Fruit fly (Drosophila melanogaster) whole organism, embryonic: Measurements from ENCODE around the gene Taf8.
A peak's percentile ranks its signal among the peaks of the same experiment; 100 is the strongest.

Source experiments
- ATbp ChIP-seq: fragments of 200-800 bp; sonication (Bioruptor generic); optimal IDR thresholded peaks from 2 replicates; lab custom pipeline; 2017; ENCODE audit warnings: missing biosample characterization, mild to moderate bottlenecking, missing genetic modification characterization, missing genetic modification reagents
- Asciz ChIP-seq: fragments of 200-800 bp; sonication (Bioruptor generic); optimal IDR thresholded peaks from 2 replicates; lab custom pipeline; 2017; ENCODE audit warnings: missing biosample characterization, mild to moderate bottlenecking, missing genetic modification characterization, missing genetic modification reagents
- BEAF-32 ChIP-seq: fragments of 200-800 bp; sonication (Bioruptor generic); optimal IDR thresholded peaks from 3 replicates; lab custom pipeline; 2017; ENCODE audit warnings: missing biosample characterization, missing genetic modification characterization, mild to moderate bottlenecking, moderate library complexity, missing genetic modification reagents
- Bgb ChIP-seq: fragments of 200-800 bp; sonication (Bioruptor generic); IDR thresholded peaks from 2 replicates; pipeline ENCODE4 v1.3.6; 2022; ENCODE audit warnings: missing biosample characterization, missing genetic modification characterization; ENCODE audit not compliant: partially characterized antibody
- CG13775 ChIP-seq: fragments of 200-800 bp; sonication (Bioruptor generic); optimal IDR thresholded peaks from 3 replicates; lab custom pipeline; 2017; ENCODE audit warnings: missing biosample characterization, mild to moderate bottlenecking, missing genetic modification characterization
- CG14860 ChIP-seq: fragments of 200-800 bp; sonication (Bioruptor generic); IDR thresholded peaks from 3 replicates; pipeline ENCODE4 v1.3.6; 2022; ENCODE audit warnings: missing biosample characterization, missing genetic modification characterization; ENCODE audit not compliant: partially characterized antibody
- CG16813 ChIP-seq: fragments of 200-800 bp; sonication (Bioruptor generic); IDR thresholded peaks from 3 replicates; pipeline ENCODE4 v1.3.6; 2022; ENCODE audit warnings: missing biosample characterization, missing genetic modification characterization; ENCODE audit not compliant: partially characterized antibody
- CG17186 ChIP-seq: fragments of 200-800 bp; sonication (Bioruptor generic); optimal IDR thresholded peaks from 3 replicates; lab custom pipeline; 2017; ENCODE audit warnings: missing biosample characterization, missing genetic modification reagents, missing genetic modification characterization
- CG17829 ChIP-seq: fragments of 200-800 bp; optimal IDR thresholded peaks from 2 replicates; lab custom pipeline; 2019; ENCODE audit warnings: missing biosample characterization, mild to moderate bottlenecking, missing genetic modification characterization, moderate library complexity
- CG3726 ChIP-seq: fragments of 200-800 bp; sonication (Bioruptor generic); IDR thresholded peaks from 3 replicates; pipeline ENCODE4, ENCODE4 v1.3.6; 2022; ENCODE audit warnings: missing biosample characterization, missing genetic modification characterization
- CG3995 ChIP-seq: fragments of 200-800 bp; sonication (Bioruptor generic); optimal IDR thresholded peaks from 3 replicates; lab custom pipeline; 2016; ENCODE audit warnings: missing biosample characterization, missing genetic modification characterization
- CG4707 ChIP-seq: fragments of 200-800 bp; sonication (Bioruptor generic); optimal IDR thresholded peaks from 2 replicates; lab custom pipeline; 2018; ENCODE audit warnings: missing biosample characterization, mild to moderate bottlenecking, missing genetic modification characterization, moderate library complexity
- CG6813 ChIP-seq: fragments of 200-800 bp; sonication (Bioruptor generic); optimal IDR thresholded peaks from 2 replicates; lab custom pipeline; 2017; ENCODE audit warnings: missing biosample characterization, missing genetic modification characterization, mild to moderate bottlenecking, moderate library complexity, missing genetic modification reagents
- CG7928 ChIP-seq: fragments of 200-800 bp; sonication (Bioruptor generic); optimal IDR thresholded peaks from 2 replicates; lab custom pipeline; 2017; ENCODE audit warnings: missing biosample characterization, mild to moderate bottlenecking, missing genetic modification characterization
- CG8478 ChIP-seq: fragments of >200 bp; optimal IDR thresholded peaks from 2 replicates; lab custom pipeline; 2018
- CG9437 ChIP-seq: fragments of 200-800 bp; sonication (Bioruptor generic); optimal IDR thresholded peaks from 2 replicates; lab custom pipeline; 2018; ENCODE audit warnings: missing biosample characterization, mild to moderate bottlenecking, missing genetic modification characterization
- CG9797 ChIP-seq: fragments of 200-800 bp; sonication (Bioruptor generic); optimal IDR thresholded peaks from 3 replicates; lab custom pipeline; 2018; ENCODE audit warnings: missing biosample characterization, mild to moderate bottlenecking, missing genetic modification characterization
- CG9932 ChIP-seq: fragments of 200-800 bp; sonication (Bioruptor generic); IDR thresholded peaks from 2 replicates; pipeline ENCODE4 v1.3.6; 2022; ENCODE audit warnings: missing biosample characterization, missing genetic modification characterization
- Deaf1 ChIP-seq: fragments of 200-800 bp; optimal IDR thresholded peaks from 3 replicates; lab custom pipeline; 2019; ENCODE audit warnings: missing biosample characterization, mild to moderate bottlenecking, missing genetic modification characterization, moderate library complexity
- HLH4C ChIP-seq: fragments of 200-800 bp; sonication (Bioruptor generic); IDR thresholded peaks from 3 replicates; pipeline ENCODE4 v1.3.6; 2022; ENCODE audit warnings: missing biosample characterization, missing genetic modification characterization; ENCODE audit not compliant: partially characterized antibody
- MESR4 ChIP-seq: fragments of 200-800 bp; sonication (Bioruptor generic); optimal IDR thresholded peaks from 2 replicates; lab custom pipeline; 2018; ENCODE audit warnings: missing biosample characterization, mild to moderate bottlenecking, missing genetic modification characterization, moderate library complexity
- NC2α ChIP-seq: fragments of 200-800 bp; sonication (Bioruptor generic); optimal IDR thresholded peaks from 2 replicates; lab custom pipeline; 2016; ENCODE audit warnings: missing biosample characterization, missing genetic modification characterization
- Neu2 ChIP-seq: fragments of 200-800 bp; sonication (Bioruptor generic); optimal IDR thresholded peaks from 3 replicates; lab custom pipeline; 2016; ENCODE audit warnings: missing biosample characterization, missing genetic modification characterization, borderline replicate concordance
- PHDP ChIP-seq: fragments of 200-800 bp; sonication (Bioruptor generic); optimal IDR thresholded peaks from 3 replicates; lab custom pipeline; 2018; ENCODE audit warnings: missing biosample characterization, mild to moderate bottlenecking, missing genetic modification characterization, moderate library complexity
- Pdp1 ChIP-seq, 2 experiments: fragments of 200-800 bp; sonication (Bioruptor generic); optimal IDR thresholded peaks; 3 replicates each; lab custom pipeline; 2016; ENCODE audit warnings: missing biosample characterization in 2 of 2, missing genetic modification characterization in 2 of 2, mild to moderate bottlenecking in 1 of 2, moderate library complexity in 1 of 2
- Scr ChIP-seq: fragments of 200-800 bp; sonication (Bioruptor generic); IDR thresholded peaks from 2 replicates; pipeline ENCODE4 v1.3.6; 2022; ENCODE audit warnings: missing biosample characterization, missing genetic modification characterization; ENCODE audit not compliant: partially characterized antibody
- Trl ChIP-seq, 3 experiments: fragments of >200 bp in 2 of 3; fragments of 200-800 bp in 1 of 3; sonication (Bioruptor generic) in 1 of 3; optimal IDR thresholded peaks; 2 replicates in 1 of 3; 3 replicates in 2 of 3; lab custom pipeline; 2016 to 2017; ENCODE audit warnings: missing biosample characterization in 1 of 3, missing genetic modification characterization in 1 of 3
- YL-1 ChIP-seq: fragments of 200-800 bp; sonication (Bioruptor generic); optimal IDR thresholded peaks from 3 replicates; lab custom pipeline; 2017; ENCODE audit warnings: missing biosample characterization, mild to moderate bottlenecking, missing genetic modification characterization
- ap ChIP-seq: fragments of 200-800 bp; sonication (Bioruptor generic); IDR thresholded peaks from 2 replicates; pipeline ENCODE4 v1.3.6; 2022; ENCODE audit warnings: missing biosample characterization, missing genetic modification characterization
- br ChIP-seq: fragments of >200 bp; optimal IDR thresholded peaks from 2 replicates; lab custom pipeline; 2017
- crp ChIP-seq, 2 experiments: fragments of 200-800 bp; sonication (Bioruptor generic); optimal IDR thresholded peaks; 2 replicates in 1 of 2; 3 replicates in 1 of 2; lab custom pipeline; 2017; ENCODE audit warnings: missing biosample characterization in 2 of 2, missing genetic modification characterization in 2 of 2, mild to moderate bottlenecking in 1 of 2, moderate library complexity in 1 of 2
- ems ChIP-seq: fragments of 200-800 bp; sonication (Bioruptor generic); optimal IDR thresholded peaks from 3 replicates; lab custom pipeline; 2016; ENCODE audit warnings: missing biosample characterization, missing genetic modification characterization
- gcm2 ChIP-seq: fragments of 200-800 bp; sonication (Bioruptor generic); optimal IDR thresholded peaks from 2 replicates; lab custom pipeline; 2016; ENCODE audit warnings: missing biosample characterization, missing genetic modification characterization
- gfzf ChIP-seq: fragments of 200-800 bp; sonication (Bioruptor generic); optimal IDR thresholded peaks from 2 replicates; lab custom pipeline; 2016; ENCODE audit warnings: missing biosample characterization, mild to moderate bottlenecking, missing genetic modification characterization, moderate library complexity
- gro ChIP-seq: fragments of 200-800 bp; sonication (Bioruptor generic); optimal IDR thresholded peaks from 2 replicates; lab custom pipeline; 2016; ENCODE audit warnings: missing biosample characterization, missing genetic modification characterization
- knrl ChIP-seq: fragments of 200-800 bp; sonication (Bioruptor generic); IDR thresholded peaks from 3 replicates; pipeline ENCODE4 v1.3.6; 2022; ENCODE audit warnings: missing biosample characterization, missing genetic modification characterization; ENCODE audit not compliant: partially characterized antibody
- lbe ChIP-seq: fragments of 200-800 bp; sonication (Bioruptor generic); optimal IDR thresholded peaks from 2 replicates; lab custom pipeline; 2016; ENCODE audit warnings: missing biosample characterization, mild to moderate bottlenecking, missing genetic modification characterization
- lilli ChIP-seq: fragments of 200-800 bp; sonication (Bioruptor generic); optimal IDR thresholded peaks from 3 replicates; lab custom pipeline; 2016; ENCODE audit warnings: missing biosample characterization, missing genetic modification characterization
- nmo ChIP-seq: fragments of 200-800 bp; sonication (Bioruptor generic); optimal IDR thresholded peaks from 2 replicates; lab custom pipeline; 2018; ENCODE audit warnings: missing biosample characterization, mild to moderate bottlenecking, missing genetic modification characterization, moderate library complexity
- pzg ChIP-seq: fragments of 200-800 bp; sonication (Bioruptor generic); optimal IDR thresholded peaks from 3 replicates; lab custom pipeline; 2018; ENCODE audit warnings: missing biosample characterization, mild to moderate bottlenecking, missing genetic modification characterization, moderate library complexity
- salm ChIP-seq: fragments of 200-800 bp; sonication (Bioruptor generic); optimal IDR thresholded peaks from 2 replicates; lab custom pipeline; 2018; ENCODE audit warnings: missing biosample characterization, mild to moderate bottlenecking, missing genetic modification characterization
- sens ChIP-seq: fragments of 200-800 bp; sonication (Bioruptor generic); peaks from one replicate; lab custom pipeline; 2016; ENCODE audit warnings: missing biosample characterization, missing genetic modification characterization
- tgo ChIP-seq: fragments of 200-800 bp; sonication (Bioruptor generic); IDR thresholded peaks from 3 replicates; pipeline ENCODE4 v1.3.6; 2022; ENCODE audit warnings: missing biosample characterization, missing genetic modification characterization
- tin ChIP-seq: fragments of 200-800 bp; sonication (Bioruptor generic); optimal IDR thresholded peaks from 3 replicates; lab custom pipeline; 2016; ENCODE audit warnings: missing biosample characterization, missing genetic modification characterization
- twi ChIP-seq: fragments of 200-800 bp; optimal IDR thresholded peaks from 2 replicates; lab custom pipeline; 2019; ENCODE audit warnings: missing biosample characterization, mild to moderate bottlenecking, missing genetic modification characterization, moderate library complexity
- tx ChIP-seq: fragments of 200-800 bp; sonication (Bioruptor generic); optimal IDR thresholded peaks from 2 replicates; lab custom pipeline; 2016; ENCODE audit warnings: missing biosample characterization, missing genetic modification characterization
- zen ChIP-seq: fragments of 200-800 bp; sonication (Bioruptor generic); optimal IDR thresholded peaks from 3 replicates; lab custom pipeline; 2018; ENCODE audit warnings: missing biosample characterization, mild to moderate bottlenecking, missing genetic modification characterization, moderate library complexity

The Taf8 gene

DNA sequence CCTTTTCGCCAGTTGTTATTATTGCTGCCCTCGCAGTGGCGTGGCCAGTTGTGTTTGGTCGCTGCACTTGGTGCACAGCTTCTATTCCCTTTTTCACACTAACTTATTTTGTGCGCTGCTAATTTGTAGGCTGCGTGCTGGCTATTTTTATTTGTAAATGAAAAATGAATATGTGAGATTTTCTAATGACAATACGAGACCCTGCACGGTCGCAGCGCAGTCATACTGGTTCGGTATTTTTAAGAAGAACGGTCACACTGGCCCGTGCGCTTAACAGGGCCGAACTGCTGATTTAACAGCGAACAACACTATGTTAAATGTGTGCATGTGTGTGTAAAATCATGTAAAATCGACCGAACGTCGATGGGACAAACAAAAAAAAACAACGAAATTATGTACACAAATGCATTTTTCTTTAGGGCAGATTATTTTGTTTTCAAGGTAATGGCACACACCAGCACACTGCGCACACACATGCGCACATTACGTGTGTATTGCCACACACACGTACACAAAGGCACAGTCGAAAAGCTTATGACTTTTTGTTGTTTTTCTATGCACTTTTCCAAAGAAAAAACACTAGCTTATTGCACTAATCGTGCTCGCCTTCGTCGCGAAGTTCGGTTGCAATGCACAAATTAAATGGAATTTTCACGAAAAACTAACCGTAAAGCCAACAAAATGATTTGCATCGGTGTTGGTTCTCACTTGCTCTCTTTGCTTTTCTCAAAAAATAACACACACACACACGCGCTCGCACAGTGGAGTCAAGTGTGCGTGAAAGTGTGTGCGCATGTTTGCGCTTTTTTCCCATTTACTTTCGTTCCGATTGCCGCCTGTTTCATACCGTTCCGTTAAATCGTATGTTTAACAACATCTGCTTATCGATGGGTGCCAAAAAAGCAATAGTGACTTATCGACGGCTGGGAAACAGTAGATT, 35.4 kb downstream of the Taf8 start, which contains the start of gene ari-1:
TSS of gene ari-1 (minus strand) at position 875 of the 940 bp plus-strand sequence.
- TF ChIP-seq twi (tag; lab: Kevin White, UChicago) = no peak
- TF ChIP-seq gro (GFP tag; lab: Kevin White, UChicago) = peak; percentile 32
- peak; percentile 35 for TF ChIP-seq ATbp (GFP tag; lab: Kevin White, UChicago)
- peak; percentile 79 for TF ChIP-seq CG9797 (GFP tag; lab: Kevin White, UChicago)
- TF ChIP-seq Scr = peak; percentile 19; the same call in 1 of the 2 replicates
- no peak for TF ChIP-seq tgo (GFP tag; lab: Robert Waterston, UW)
- no peak for TF ChIP-seq ap (GFP tag; lab: Robert Waterston, UW)
- no peak for TF ChIP-seq CG13775 (GFP tag; lab: Kevin White, UChicago)
- TF ChIP-seq CG16813 (GFP tag; lab: Robert Waterston, UW) = peak; percentile 46
- peak; percentile 95 for TF ChIP-seq CG4707 (GFP tag; lab: Kevin White, UChicago)
- TF ChIP-seq CG17829 (tag; lab: Kevin White, UChicago) = peak; percentile 5
- TF ChIP-seq crp (GFP tag; optimal IDR thresholded peaks at IDR 0.05; lab: Kevin White, UChicago) = peak in 1 of 2 experiments; percentile 82
- TF ChIP-seq gfzf (GFP tag; lab: Kevin White, UChicago) = peak; percentile 82
- TF ChIP-seq Pdp1 (GFP tag; optimal IDR thresholded peaks at IDR 0.05; lab: Kevin White, UChicago) = peak in 1 of 2 experiments; percentile 15
- TF ChIP-seq zen (tag; lab: Kevin White, UChicago) = peak; percentile 33
- peak; percentile 98 for TF ChIP-seq CG17186
- no peak for TF ChIP-seq Asciz
- no peak for TF ChIP-seq tin
- TF ChIP-seq Trl (optimal IDR thresholded peaks at IDR 0.05; lab: Kevin White, UChicago) = peak; percentile 41 to 69
- no peak for TF ChIP-seq Trl (GFP tag; optimal IDR thresholded peaks at IDR 0.05; lab: Kevin White, UChicago)
- TF ChIP-seq pzg (GFP tag; lab: Kevin White, UChicago) = peak; percentile 60
- peak; percentile 58 for TF ChIP-seq YL-1 (GFP tag; lab: Kevin White, UChicago)
- peak; percentile 54 for TF ChIP-seq BEAF-32 (GFP tag; lab: Kevin White, UChicago)
- TF ChIP-seq CG6813 (GFP tag; lab: Kevin White, UChicago) = no peak
- TF ChIP-seq knrl (GFP tag; lab: Robert Waterston, UW) = peak; percentile 41; the same call in 2 of the 3 replicates
- peak; percentile 66 for TF ChIP-seq sens (GFP tag; lab: Kevin White, UChicago)
- peak; percentile 96 for TF ChIP-seq CG8478 (lab: Kevin White, UChicago)
- TF ChIP-seq PHDP = no peak
- TF ChIP-seq CG3726 = no peak
- no peak for TF ChIP-seq ems (GFP tag; lab: Kevin White, UChicago)
- no peak for TF ChIP-seq br (lab: Kevin White, UChicago)
- TF ChIP-seq salm = no peak
- no peak for TF ChIP-seq gcm2 (GFP tag; lab: Kevin White, UChicago)
- TF ChIP-seq CG7928 (GFP tag; lab: Kevin White, UChicago) = peak; percentile 68
- TF ChIP-seq lilli = no peak
- peak; percentile 47; the same call in 2 of the 3 replicates for TF ChIP-seq HLH4C
- no peak for TF ChIP-seq nmo (GFP tag; lab: Kevin White, UChicago)
- TF ChIP-seq NC2α (GFP tag; lab: Kevin White, UChicago) = no peak
- TF ChIP-seq MESR4 (GFP tag; lab: Kevin White, UChicago) = peak; percentile 90
- TF ChIP-seq CG9437 (GFP tag; lab: Kevin White, UChicago) = peak; percentile 68
- TF ChIP-seq CG9932 (GFP tag; lab: Robert Waterston, UW) = no peak
- 0 out of 3 replicates have a peak, but pooled peaks have one; percentile 29 for TF ChIP-seq CG14860 (GFP tag; lab: Robert Waterston, UW)
- TF ChIP-seq tx = no peak
- TF ChIP-seq Deaf1 (tag; lab: Kevin White, UChicago) = peak; percentile 16
- no peak for TF ChIP-seq Neu2 (GFP tag; lab: Kevin White, UChicago)
- no peak for TF ChIP-seq CG3995 (GFP tag; lab: Kevin White, UChicago)
- TF ChIP-seq Bgb (GFP tag; lab: Robert Waterston, UW) = peak; percentile 60; the same call in 1 of the 2 replicates
- peak; percentile 17 for TF ChIP-seq lbe (GFP tag; lab: Kevin White, UChicago)
